Fruit fly (Drosophila melanogaster) whole organism, embryonic: Measurements from ENCODE around the gene Bug22.

ENCODE experiments used
- Asciz ChIP-seq: fragments of 200-800 bp; sonication (Bioruptor generic); optimal IDR thresholded peaks from 2 replicates; lab custom pipeline; 2017; ENCODE audit warnings: missing biosample characterization, mild to moderate bottlenecking, missing genetic modification characterization, missing genetic modification reagents
- Atf3 ChIP-seq: fragments of 200-800 bp; sonication (Bioruptor generic); optimal IDR thresholded peaks from 3 replicates; lab custom pipeline; 2016; ENCODE audit warnings: missing biosample characterization, missing genetic modification characterization
- Bdp1 ChIP-seq: fragments of 200-800 bp; sonication (Bioruptor generic); optimal IDR thresholded peaks from 3 replicates; lab custom pipeline; 2016; ENCODE audit warnings: missing biosample characterization, missing genetic modification characterization
- Bgb ChIP-seq: fragments of 200-800 bp; sonication (Bioruptor generic); IDR thresholded peaks from 2 replicates; pipeline ENCODE4 v1.3.6; 2022; ENCODE audit warnings: missing biosample characterization, missing genetic modification characterization; ENCODE audit not compliant: partially characterized antibody
- Blimp-1 ChIP-seq: fragments of 200-800 bp; sonication (Bioruptor generic); optimal IDR thresholded peaks from 3 replicates; lab custom pipeline; 2018; ENCODE audit warnings: missing biosample characterization, missing genetic modification characterization, mild to moderate bottlenecking, moderate library complexity, missing genetic modification reagents
- CG10274 ChIP-seq: fragments of 200-800 bp; sonication (Bioruptor generic); optimal IDR thresholded peaks from 3 replicates; lab custom pipeline; 2017; ENCODE audit warnings: missing biosample characterization, mild to moderate bottlenecking, missing genetic modification characterization
- CG11398 ChIP-seq: fragments of 200-800 bp; sonication (Bioruptor generic); optimal IDR thresholded peaks from 2 replicates; lab custom pipeline; 2016; ENCODE audit warnings: missing biosample characterization, missing genetic modification characterization
- CG12942 ChIP-seq: fragments of 200-800 bp; sonication (Bioruptor generic); optimal IDR thresholded peaks from 3 replicates; lab custom pipeline; 2016; ENCODE audit warnings: missing biosample characterization, missing genetic modification characterization
- CG16813 ChIP-seq: fragments of 200-800 bp; sonication (Bioruptor generic); IDR thresholded peaks from 3 replicates; pipeline ENCODE4 v1.3.6; 2022; ENCODE audit warnings: missing biosample characterization, missing genetic modification characterization; ENCODE audit not compliant: partially characterized antibody
- CG17359 ChIP-seq: fragments of 200-800 bp; sonication (Bioruptor generic); optimal IDR thresholded peaks from 3 replicates; lab custom pipeline; 2018; ENCODE audit warnings: missing biosample characterization, mild to moderate bottlenecking, missing genetic modification characterization, moderate library complexity
- CG17361 ChIP-seq: fragments of 200-800 bp; sonication (Bioruptor generic); IDR thresholded peaks from 3 replicates; pipeline ENCODE4 v1.3.6; 2022; ENCODE audit warnings: missing biosample characterization, missing genetic modification characterization
- CG17829 ChIP-seq: fragments of 200-800 bp; optimal IDR thresholded peaks from 2 replicates; lab custom pipeline; 2019; ENCODE audit warnings: missing biosample characterization, mild to moderate bottlenecking, missing genetic modification characterization, moderate library complexity
- CG18262 ChIP-seq: fragments of 200-800 bp; optimal IDR thresholded peaks from 3 replicates; lab custom pipeline; 2019; ENCODE audit warnings: missing biosample characterization, mild to moderate bottlenecking, missing genetic modification characterization, moderate library complexity
- CG2120 ChIP-seq: fragments of 200-800 bp; sonication (Bioruptor generic); optimal IDR thresholded peaks from 3 replicates; lab custom pipeline; 2016; ENCODE audit warnings: missing biosample characterization, missing genetic modification characterization
- CG2875 ChIP-seq: fragments of 200-800 bp; sonication (Bioruptor generic); optimal IDR thresholded peaks from 2 replicates; lab custom pipeline; 2017; ENCODE audit warnings: missing biosample characterization, mild to moderate bottlenecking, missing genetic modification characterization, missing genetic modification reagents
- CG31365 ChIP-seq: fragments of 200-800 bp; sonication (Bioruptor generic); optimal IDR thresholded peaks from 2 replicates; lab custom pipeline; 2018; ENCODE audit warnings: missing biosample characterization, mild to moderate bottlenecking, missing genetic modification characterization
- CG31441 ChIP-seq: fragments of 200-800 bp; sonication (Bioruptor generic); IDR thresholded peaks from 2 replicates; pipeline ENCODE4 v1.3.6; 2022; ENCODE audit warnings: missing biosample characterization, missing genetic modification characterization
- CG6272 ChIP-seq: fragments of 200-800 bp; sonication (Bioruptor generic); IDR thresholded peaks from 2 replicates; pipeline ENCODE4 v1.3.6; 2022; ENCODE audit warnings: missing biosample characterization, missing genetic modification characterization
- CG7556 ChIP-seq: fragments of 200-800 bp; sonication (Bioruptor generic); optimal IDR thresholded peaks from 2 replicates; lab custom pipeline; 2017; ENCODE audit warnings: missing biosample characterization, mild to moderate bottlenecking, missing genetic modification characterization
- CG8089 ChIP-seq: fragments of 200-800 bp; sonication (Bioruptor generic); optimal IDR thresholded peaks from 3 replicates; lab custom pipeline; 2016; ENCODE audit warnings: missing biosample characterization, missing genetic modification characterization
- CG9437 ChIP-seq: fragments of 200-800 bp; sonication (Bioruptor generic); optimal IDR thresholded peaks from 2 replicates; lab custom pipeline; 2018; ENCODE audit warnings: missing biosample characterization, mild to moderate bottlenecking, missing genetic modification characterization
- GATAe ChIP-seq: fragments of 200-800 bp; sonication (Bioruptor generic); conservative IDR thresholded peaks from 2 replicates; pipeline ENCODE4 v1.3.6; 2022; ENCODE audit warnings: missing biosample characterization, missing genetic modification characterization
- Hey ChIP-seq: fragments of 200-800 bp; sonication (Bioruptor generic); optimal IDR thresholded peaks from 3 replicates; lab custom pipeline; 2018; ENCODE audit warnings: missing biosample characterization, mild to moderate bottlenecking, missing genetic modification characterization
- Kr ChIP-seq: fragments of 200-800 bp; sonication (Bioruptor generic); optimal IDR thresholded peaks from 2 replicates; lab custom pipeline; 2017; ENCODE audit warnings: missing biosample characterization, mild to moderate bottlenecking, missing genetic modification characterization
- NFAT ChIP-seq: fragments of 200-800 bp; sonication (Bioruptor generic); IDR thresholded peaks from 2 replicates; pipeline ENCODE4 v1.3.6; 2022; ENCODE audit warnings: missing biosample characterization, missing genetic modification characterization
- Sin3A ChIP-seq: fragments of >200 bp; optimal IDR thresholded peaks from 2 replicates; lab custom pipeline; 2018
- Spps ChIP-seq: fragments of 200-800 bp; sonication (Bioruptor generic); optimal IDR thresholded peaks from 2 replicates; lab custom pipeline; 2018; ENCODE audit warnings: missing biosample characterization, mild to moderate bottlenecking, missing genetic modification characterization
- Usf ChIP-seq: fragments of 200-800 bp; sonication (Bioruptor generic); optimal IDR thresholded peaks from 2 replicates; lab custom pipeline; 2017; ENCODE audit warnings: missing genotype, missing biosample characterization, missing genetic modification characterization
- YL-1 ChIP-seq: fragments of 200-800 bp; sonication (Bioruptor generic); optimal IDR thresholded peaks from 3 replicates; lab custom pipeline; 2017; ENCODE audit warnings: missing biosample characterization, mild to moderate bottlenecking, missing genetic modification characterization
- croc ChIP-seq: fragments of 200-800 bp; sonication (Bioruptor generic); conservative IDR thresholded peaks from 3 replicates; pipeline ENCODE4 v1.3.6; 2022; ENCODE audit warnings: missing biosample characterization, missing genetic modification characterization
- dysf ChIP-seq: fragments of 200-800 bp; sonication (Bioruptor generic); IDR thresholded peaks from 3 replicates; pipeline ENCODE4 v1.3.6; 2022; ENCODE audit warnings: missing biosample characterization, missing genetic modification characterization
- esg ChIP-seq: fragments of 200-800 bp; sonication (Bioruptor generic); conservative IDR thresholded peaks from 2 replicates; pipeline ENCODE4 v1.3.6; 2022; ENCODE audit warnings: missing biosample characterization, missing genetic modification characterization
- grn ChIP-seq: fragments of 200-800 bp; sonication (Bioruptor generic); optimal IDR thresholded peaks from 3 replicates; lab custom pipeline; 2017; ENCODE audit warnings: missing biosample characterization, missing genetic modification characterization
- hkb ChIP-seq, 2 experiments: fragments of 200-800 bp in 1 of 2; fragments of >200 bp in 1 of 2; sonication (Bioruptor generic) in 1 of 2; IDR thresholded peaks in 1 of 2; optimal IDR thresholded peaks in 1 of 2; 2 replicates each; pipeline versions ENCODE4 v1.3.6 to Lab custom; 2017 to 2022; ENCODE audit warnings: missing biosample characterization in 1 of 2, missing genetic modification characterization in 1 of 2
- ken ChIP-seq: fragments of 200-800 bp; sonication (Bioruptor generic); IDR thresholded peaks from 3 replicates; pipeline ENCODE4 v1.3.6; 2022; ENCODE audit warnings: missing biosample characterization, missing genetic modification characterization
- knrl ChIP-seq: fragments of 200-800 bp; sonication (Bioruptor generic); IDR thresholded peaks from 3 replicates; pipeline ENCODE4 v1.3.6; 2022; ENCODE audit warnings: missing biosample characterization, missing genetic modification characterization; ENCODE audit not compliant: partially characterized antibody
- lbe ChIP-seq: fragments of 200-800 bp; sonication (Bioruptor generic); optimal IDR thresholded peaks from 2 replicates; lab custom pipeline; 2016; ENCODE audit warnings: missing biosample characterization, mild to moderate bottlenecking, missing genetic modification characterization
- lilli ChIP-seq: fragments of 200-800 bp; sonication (Bioruptor generic); optimal IDR thresholded peaks from 3 replicates; lab custom pipeline; 2016; ENCODE audit warnings: missing biosample characterization, missing genetic modification characterization
- pnt ChIP-seq: fragments of 200-800 bp; sonication (Bioruptor generic); optimal IDR thresholded peaks from 3 replicates; lab custom pipeline; 2016; ENCODE audit warnings: missing biosample characterization, missing genetic modification characterization
- repo ChIP-seq: fragments of 200-800 bp; sonication (Bioruptor generic); optimal IDR thresholded peaks from 2 replicates; lab custom pipeline; 2016; ENCODE audit warnings: missing biosample characterization, missing genetic modification characterization
- sc ChIP-seq, 3 experiments: fragments of >200 bp in 2 of 3; fragments of 200-800 bp in 1 of 3; sonication (Bioruptor generic) in 1 of 3; optimal IDR thresholded peaks; 2 replicates in 2 of 3; 3 replicates in 1 of 3; lab custom pipeline; 2017; ENCODE audit warnings: mild to moderate bottlenecking in 1 of 3, missing biosample characterization in 1 of 3, missing genetic modification characterization in 1 of 3, missing genetic modification reagents in 1 of 3
- sens-2 ChIP-seq: fragments of 200-800 bp; sonication (Bioruptor generic); IDR thresholded peaks from 2 replicates; pipeline ENCODE4 v1.3.6; 2022; ENCODE audit warnings: missing biosample characterization, missing genetic modification characterization
- sisA ChIP-seq: fragments of 200-800 bp; sonication (Bioruptor generic); IDR thresholded peaks from 2 replicates; pipeline ENCODE4 v1.3.6; 2022; ENCODE audit warnings: missing biosample characterization, missing genetic modification characterization
- so ChIP-seq: fragments of 200-800 bp; sonication (Bioruptor generic); IDR thresholded peaks from 3 replicates; pipeline ENCODE4 v1.3.6; 2022; ENCODE audit warnings: missing biosample characterization, missing genetic modification characterization
- sqz ChIP-seq: fragments of 200-800 bp; sonication (Bioruptor generic); optimal IDR thresholded peaks from 3 replicates; lab custom pipeline; 2018; ENCODE audit warnings: missing biosample characterization, mild to moderate bottlenecking, missing genetic modification characterization
- tap ChIP-seq: fragments of 200-800 bp; optimal IDR thresholded peaks from 3 replicates; lab custom pipeline; 2019; ENCODE audit warnings: missing biosample characterization, mild to moderate bottlenecking, missing genetic modification characterization, moderate library complexity
- tgo ChIP-seq: fragments of 200-800 bp; sonication (Bioruptor generic); IDR thresholded peaks from 3 replicates; pipeline ENCODE4 v1.3.6; 2022; ENCODE audit warnings: missing biosample characterization, missing genetic modification characterization
- tna ChIP-seq: fragments of 200-800 bp; sonication (Bioruptor generic); IDR thresholded peaks from 2 replicates; pipeline ENCODE4 v1.3.6; 2022; ENCODE audit warnings: missing biosample characterization, missing genetic modification characterization; ENCODE audit not compliant: partially characterized antibody
- tup ChIP-seq: fragments of 200-800 bp; sonication (Bioruptor generic); optimal IDR thresholded peaks from 2 replicates; lab custom pipeline; 2016; ENCODE audit warnings: missing biosample characterization, mild to moderate bottlenecking, missing genetic modification characterization, moderate library complexity

The Bug22 gene

DNA sequence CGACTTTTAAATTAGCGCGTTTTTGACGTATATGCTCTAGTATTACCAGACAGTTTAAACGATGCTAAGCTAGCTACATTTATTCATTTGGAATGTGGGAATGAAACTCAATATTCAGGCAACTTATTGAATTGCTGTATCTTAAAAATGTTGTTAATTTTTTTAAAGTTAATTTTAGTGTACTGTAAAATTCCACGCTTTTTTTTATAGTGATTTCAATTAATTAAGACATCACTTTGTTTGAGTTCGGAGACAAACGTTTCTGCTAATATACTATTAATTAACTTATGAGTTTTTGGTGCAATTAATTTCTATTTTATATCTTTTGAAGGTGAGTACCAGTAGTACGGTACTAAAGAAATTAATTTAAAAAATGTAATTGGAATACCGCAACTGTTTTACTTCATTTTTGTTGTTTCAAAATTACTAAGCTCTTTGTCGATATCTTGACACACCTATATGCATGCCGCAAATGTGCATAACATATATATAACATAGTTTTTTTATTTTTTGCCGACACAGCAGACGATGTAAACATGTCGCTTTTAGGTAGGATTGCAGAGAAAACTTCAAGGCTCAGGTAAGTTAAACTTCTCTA, 44.4 kb downstream of the Bug22 start, which contains the start of the genes Cdk1 and mRpS7 (continued):
- TF ChIP-seq esg (GFP tag; lab: Robert Waterston, UW) = peak; percentile 66
- TF ChIP-seq GATAe (GFP tag; lab: Robert Waterston, UW) = no peak
- TF ChIP-seq tna (GFP tag; lab: Robert Waterston, UW) = no peak
- no peak for TF ChIP-seq CG11398 (GFP tag; lab: Kevin White, UChicago)
- TF ChIP-seq hkb (optimal IDR thresholded peaks at IDR 0.05; lab: Kevin White, UChicago) = no peak
- peak; percentile 82 for TF ChIP-seq hkb (GFP tag; IDR thresholded peaks at IDR 0.05; lab: Robert Waterston, UW)
- peak; percentile 80 for TF ChIP-seq CG9437 (GFP tag; lab: Kevin White, UChicago)
- peak; percentile 84 for TF ChIP-seq CG18262 (tag; lab: Kevin White, UChicago)
- TF ChIP-seq croc (GFP tag; lab: Robert Waterston, UW) = peak; percentile 57
- 0 out of 3 replicates have a peak, but pooled peaks have one; percentile 34 for TF ChIP-seq so (GFP tag; lab: Robert Waterston, UW)
- TF ChIP-seq Blimp-1 (GFP tag; lab: Kevin White, UChicago) = peak; percentile 55
- peak; percentile 66 for TF ChIP-seq CG17359 (tag; lab: Kevin White, UChicago)
- peak; percentile 71 for TF ChIP-seq lilli
- TF ChIP-seq tgo = peak; percentile 61
- TF ChIP-seq tup (GFP tag; lab: Kevin White, UChicago) = no peak
- TF ChIP-seq CG17361 (GFP tag; lab: Robert Waterston, UW) = peak; percentile 92
- peak; percentile 62 for TF ChIP-seq CG12942 (GFP tag; lab: Kevin White, UChicago)
- peak; percentile 40 for TF ChIP-seq Usf (GFP tag; lab: Kevin White, UChicago)
- no peak for TF ChIP-seq Kr
- peak; percentile 61 for TF ChIP-seq tap (tag; lab: Kevin White, UChicago)
- TF ChIP-seq Hey = no peak
- no peak for TF ChIP-seq knrl
- TF ChIP-seq ken (GFP tag; lab: Robert Waterston, UW) = peak; percentile 66; the same call in 2 of the 3 replicates
- TF ChIP-seq CG7556 (GFP tag; lab: Kevin White, UChicago) = peak; percentile 71
- TF ChIP-seq NFAT = no peak
- TF ChIP-seq Spps (tag; lab: Kevin White, UChicago) = peak; percentile 66
- TF ChIP-seq CG2120 (GFP tag; lab: Kevin White, UChicago) = peak; percentile 80
- TF ChIP-seq Asciz = no peak
- TF ChIP-seq CG8089 = peak; percentile 42
- peak; percentile 77; the same call in 2 of the 3 replicates for TF ChIP-seq dysf (GFP tag; lab: Robert Waterston, UW)
- TF ChIP-seq CG31441 = peak; percentile 85
- TF ChIP-seq Sin3A (lab: Kevin White, UChicago) = no peak
- TF ChIP-seq Bgb = no peak
- no peak for TF ChIP-seq CG31365 (tag; lab: Kevin White, UChicago)
- peak; percentile 38; the same call in 1 of the 2 replicates for TF ChIP-seq sisA
- no peak for TF ChIP-seq sc (optimal IDR thresholded peaks at IDR 0.05; lab: Kevin White, UChicago)
- peak; percentile 36 for TF ChIP-seq sc (GFP tag; optimal IDR thresholded peaks at IDR 0.05; lab: Kevin White, UChicago)
- TF ChIP-seq CG10274 (GFP tag; lab: Kevin White, UChicago) = no peak
- TF ChIP-seq repo = no peak
- TF ChIP-seq CG2875 (GFP tag; lab: Kevin White, UChicago) = peak; percentile 27
- TF ChIP-seq CG6272 (GFP tag; lab: Robert Waterston, UW) = 0 out of 2 replicates have a peak, but pooled peaks have one; percentile 7
- peak; percentile 68 for TF ChIP-seq Atf3 (GFP tag; lab: Kevin White, UChicago)
- TF ChIP-seq CG17829 (tag; lab: Kevin White, UChicago) = peak; percentile 70
- TF ChIP-seq sqz (GFP tag; lab: Kevin White, UChicago) = peak; percentile 39
- no peak for TF ChIP-seq lbe (GFP tag; lab: Kevin White, UChicago)
- no peak for TF ChIP-seq CG16813 (GFP tag; lab: Robert Waterston, UW)
- TF ChIP-seq YL-1 (GFP tag; lab: Kevin White, UChicago) = peak; percentile 26
- no peak for TF ChIP-seq grn (GFP tag; lab: Kevin White, UChicago)
- 0 out of 2 replicates have a peak, but pooled peaks have one; percentile 20 for TF ChIP-seq sens-2 (GFP tag; lab: Robert Waterston, UW)
- no peak for TF ChIP-seq Bdp1
- peak; percentile 57 for TF ChIP-seq pnt (GFP tag; lab: Kevin White, UChicago)
